Worm (Caenorhabditis elegans): Measurements from ENCODE around the gene W03F9.2.

DNA sequence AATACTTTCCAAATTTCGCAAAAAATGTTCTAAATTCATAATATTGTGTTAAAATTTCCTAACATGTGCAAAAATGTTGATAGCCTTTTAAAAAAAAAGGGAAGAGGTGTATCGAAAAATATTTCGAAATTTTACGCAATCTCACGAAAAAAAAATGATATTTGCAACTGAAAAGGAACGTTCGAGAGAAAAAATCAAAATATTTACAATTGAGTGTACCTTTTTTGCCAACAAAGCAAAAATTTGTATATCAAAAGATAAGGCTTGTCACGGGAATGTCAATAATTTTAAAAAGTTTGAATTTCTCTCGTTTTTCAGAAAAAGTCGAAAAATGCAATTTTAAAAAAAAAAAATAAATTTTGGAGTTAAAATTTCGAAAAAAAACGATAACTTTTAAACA is 4.3 kb downstream of the W03F9.2 start:
- TF ChIP-seq W03F9.2 (tag; optimal IDR thresholded peaks at IDR 0.05), result peak; percentile 93
- no peak for TF ChIP-seq him-1 (tag; optimal IDR thresholded peaks at IDR 0.05)
- no peak for TF ChIP-seq dao-5 (tag; optimal IDR thresholded peaks at IDR 0.05)

Data from whole organism, L4/young adult.